Worm (Caenorhabditis elegans) whole organism, L3 larva: Measurements from ENCODE around the gene C52A10.3.

Experiments used
- egl-27 ChIP-seq: sonication (generic microtip); optimal IDR thresholded peaks from 4 replicates; lab custom pipeline; 2017; ENCODE audit warnings: missing biosample characterization, missing genetic modification reagents, missing genetic modification characterization
- egl-5 ChIP-seq: fragments of 150-350 bp; optimal IDR thresholded peaks from 2 replicates; lab custom pipeline; 2017; ENCODE audit warnings: missing biosample characterization, missing genetic modification reagents, missing genetic modification characterization, inconsistent platforms
- elt-1 ChIP-seq: fragments of 150-350 bp; optimal IDR thresholded peaks from 2 replicates; lab custom pipeline; 2014; ENCODE audit warnings: missing biosample characterization, missing genetic modification characterization
- elt-3 ChIP-seq, 3 experiments: fragments of 150-350 bp in 1 of 3; sonication (generic microtip) in 2 of 3; optimal IDR thresholded peaks; 2 replicates in 2 of 3; 4 replicates in 1 of 3; lab custom pipeline; 2014 to 2017; ENCODE audit warnings: missing biosample characterization in 3 of 3, missing genetic modification characterization in 3 of 3
- mdl-1 ChIP-seq: fragments of 150-350 bp; optimal IDR thresholded peaks from 2 replicates; lab custom pipeline; 2014; ENCODE audit warnings: missing biosample characterization, missing genetic modification characterization
- nfya-1 ChIP-seq: sonication (generic microtip); optimal IDR thresholded peaks from 2 replicates; lab custom pipeline; 2017; ENCODE audit warnings: missing genetic modification characterization, mild to moderate bottlenecking, missing compliant biosample characterization, antibody characterized with exemption, moderate library complexity; ENCODE audit not compliant: insufficient read depth
- nhr-11 ChIP-seq: fragments of 150-350 bp; optimal IDR thresholded peaks from 2 replicates; lab custom pipeline; 2014; ENCODE audit warnings: missing biosample characterization, missing genetic modification characterization
- nhr-12 ChIP-seq: fragments of 150-350 bp; optimal IDR thresholded peaks from 2 replicates; lab custom pipeline; 2014; ENCODE audit warnings: missing biosample characterization, missing genetic modification characterization
- nhr-23 ChIP-seq: fragments of 150-350 bp; optimal IDR thresholded peaks from 2 replicates; lab custom pipeline; 2014; ENCODE audit warnings: missing biosample characterization, missing genetic modification reagents, missing genetic modification characterization
- nhr-76 ChIP-seq: fragments of 150-350 bp; sonication (generic microtip); optimal IDR thresholded peaks from 5 replicates; lab custom pipeline; 2014; ENCODE audit warnings: missing biosample characterization, missing genetic modification characterization
- pqm-1 ChIP-seq: fragments of 150-350 bp; optimal IDR thresholded peaks from 2 replicates; lab custom pipeline; 2017; ENCODE audit warnings: missing biosample characterization, missing genetic modification characterization, inconsistent platforms
- unc-39 ChIP-seq: sonication (generic microtip); optimal IDR thresholded peaks from 4 replicates; lab custom pipeline; 2017; ENCODE audit warnings: missing biosample characterization, missing genetic modification characterization

DNA sequence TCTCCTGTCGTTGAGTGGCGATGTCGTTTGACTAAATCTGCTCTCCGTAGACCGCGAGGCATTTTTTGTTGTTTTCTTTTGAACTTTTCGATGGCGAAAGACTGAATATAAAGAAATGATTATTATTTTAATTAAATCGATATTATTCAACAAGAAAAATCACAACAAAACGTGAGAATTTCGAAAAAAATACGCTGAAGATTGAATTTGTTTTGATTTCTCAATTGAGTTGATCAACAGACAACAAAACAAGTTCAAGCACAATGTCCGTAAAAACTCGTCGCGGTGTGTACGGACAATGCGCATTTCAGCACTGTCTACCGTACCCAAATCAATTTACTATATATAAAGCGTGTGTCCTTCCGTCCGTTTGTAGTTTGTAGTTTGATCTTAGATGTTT lies 38.7 kb upstream of the C52A10.3 start, which contains the start of gene B0238.9:
- TF ChIP-seq nhr-76 (tag; lab: Kevin White, UChicago), result no peak
- no peak for TF ChIP-seq pqm-1 (tag; lab: Kevin White, UChicago)
- TF ChIP-seq nfya-1, result no peak
- TF ChIP-seq elt-3 (tag; optimal IDR thresholded peaks at IDR 0.05; lab: Kevin White, UChicago), result no peak
- no peak for TF ChIP-seq mdl-1 (tag; lab: Kevin White, UChicago)
- TF ChIP-seq egl-27 (tag; lab: Kevin White, UChicago), result no peak
- TF ChIP-seq egl-5 (tag; lab: Kevin White, UChicago), result no peak
- TF ChIP-seq unc-39 (tag; lab: Kevin White, UChicago), result no peak
- no peak for TF ChIP-seq nhr-12 (tag; lab: Kevin White, UChicago)
- no peak for TF ChIP-seq nhr-23 (tag; lab: Kevin White, UChicago)
- TF ChIP-seq elt-1 (tag; lab: Kevin White, UChicago), result no peak
- no peak for TF ChIP-seq nhr-11 (tag; lab: Kevin White, UChicago)
